Worm (Caenorhabditis elegans) whole organism, L4 larva: Measurements from ENCODE around the gene C04A2.15.

Source experiments
- F49E8.2 ChIP-seq: sonication (generic microtip); optimal IDR thresholded peaks from 2 replicates; lab custom pipeline; 2016; ENCODE audit warnings: missing compliant biosample characterization, mild to moderate bottlenecking, missing genetic modification characterization, borderline replicate concordance
- R02D3.7 ChIP-seq: fragments of 150-350 bp; sonication (generic microtip); optimal IDR thresholded peaks from 3 replicates; lab custom pipeline; 2014; ENCODE audit warnings: missing biosample characterization, missing genetic modification characterization
- Y48G9A.11 ChIP-seq: fragments of 200-800 bp; sonication (Bioruptor generic); IDR thresholded peaks from 2 replicates; pipeline ENCODE4 v1.3.6; 2022; ENCODE audit warnings: missing genetic modification reagents, missing genetic modification characterization, missing compliant biosample characterization
- Y5F2A.4 ChIP-seq: fragments of 200-800 bp; sonication (Bioruptor generic); optimal IDR thresholded peaks from 2 replicates; lab custom pipeline; 2018; ENCODE audit warnings: mild to moderate bottlenecking, missing genetic modification characterization, missing compliant biosample characterization
- aha-1 ChIP-seq: fragments of 150-350 bp; peaks from one replicate; lab custom pipeline; 2014; ENCODE audit warnings: missing biosample characterization, missing genetic modification characterization
- ama-1 ChIP-seq: fragments of 150-350 bp; optimal IDR thresholded peaks from 2 replicates; lab custom pipeline; 2014; ENCODE audit warnings: inconsistent platforms, mixed read lengths
- attf-4 ChIP-seq: sonication (generic microtip); optimal IDR thresholded peaks from 3 replicates; lab custom pipeline; 2017; ENCODE audit warnings: missing biosample characterization, missing genetic modification characterization
- ceh-20 ChIP-seq: fragments of 200-800 bp; sonication (Bioruptor generic); IDR thresholded peaks from 2 replicates; pipeline ENCODE4 v1.3.6; 2022; ENCODE audit warnings: missing genetic modification reagents, missing genetic modification characterization, missing compliant biosample characterization
- ceh-28 ChIP-seq: fragments of 150-350 bp; optimal IDR thresholded peaks from 2 replicates; lab custom pipeline; 2014; ENCODE audit warnings: missing biosample characterization, missing genetic modification reagents, missing genetic modification characterization
- cey-2 ChIP-seq: sonication (generic microtip); optimal IDR thresholded peaks from 3 replicates; lab custom pipeline; 2017; ENCODE audit warnings: missing genetic modification characterization, mild to moderate bottlenecking, missing compliant biosample characterization, antibody characterized with exemption, borderline replicate concordance; ENCODE audit not compliant: insufficient read depth
- daf-12 ChIP-seq: fragments of 150-350 bp; optimal IDR thresholded peaks from 2 replicates; lab custom pipeline; 2014; ENCODE audit warnings: missing biosample characterization, missing genetic modification reagents, missing genetic modification characterization
- daf-16 ChIP-seq, 3 experiments: sonication (generic microtip); optimal IDR thresholded peaks; 2 replicates each; lab custom pipeline; 2016 to 2017; ENCODE audit warnings: missing genetic modification characterization in 3 of 3, missing genetic modification reagents in 3 of 3, mild to moderate bottlenecking in 2 of 3, missing compliant biosample characterization in 2 of 3, missing biosample characterization in 1 of 3, moderate library complexity in 1 of 3
- daf-8 ChIP-seq: fragments of 200-800 bp; sonication (Bioruptor generic); IDR thresholded peaks from 2 replicates; pipeline ENCODE4 v1.3.6; 2022; ENCODE audit warnings: missing genetic modification characterization, missing compliant biosample characterization
- dmd-6 ChIP-seq: fragments of 200-800 bp; sonication (Bioruptor generic); IDR thresholded peaks from 2 replicates; pipeline ENCODE4 v1.3.6; 2022; ENCODE audit warnings: missing genetic modification reagents, missing genetic modification characterization, missing compliant biosample characterization
- duxl-1 ChIP-seq: sonication (generic microtip); optimal IDR thresholded peaks from 2 replicates; lab custom pipeline; 2016; ENCODE audit warnings: mild to moderate bottlenecking, missing genetic modification characterization, moderate library complexity, missing compliant biosample characterization; ENCODE audit not compliant: poor library complexity
- dve-1 ChIP-seq: sonication (generic microtip); optimal IDR thresholded peaks from 2 replicates; lab custom pipeline; 2017; ENCODE audit warnings: antibody characterized with exemption, mild to moderate bottlenecking, missing genetic modification characterization, missing compliant biosample characterization; ENCODE audit not compliant: insufficient read depth
- egl-27 ChIP-seq: sonication (generic microtip); optimal IDR thresholded peaks from 3 replicates; lab custom pipeline; 2017; ENCODE audit warnings: missing biosample characterization, missing genetic modification reagents, missing genetic modification characterization
- egl-43 ChIP-seq: fragments of 200-800 bp; sonication (Bioruptor generic); IDR thresholded peaks from 2 replicates; pipeline ENCODE4 v1.3.6; 2022; ENCODE audit warnings: missing genetic modification reagents, missing genetic modification characterization, missing compliant biosample characterization
- hmg-1.1 ChIP-seq: fragments of 200-800 bp; sonication (Bioruptor generic); IDR thresholded peaks from 2 replicates; pipeline ENCODE4 v1.3.6; 2022; ENCODE audit warnings: missing genetic modification reagents, missing genetic modification characterization, missing compliant biosample characterization
- jun-1 ChIP-seq: fragments of 150-350 bp; optimal IDR thresholded peaks from 2 replicates; lab custom pipeline; 2014; ENCODE audit warnings: missing biosample characterization, missing genetic modification reagents, missing genetic modification characterization
- lim-7 ChIP-seq: fragments of 200-800 bp; sonication (Bioruptor generic); IDR thresholded peaks from 2 replicates; pipeline ENCODE4 v1.3.6; 2022; ENCODE audit warnings: missing genetic modification characterization, missing compliant biosample characterization
- lin-1 ChIP-seq: fragments of 200-800 bp; sonication (Bioruptor generic); IDR thresholded peaks from 2 replicates; pipeline ENCODE4 v1.3.6; 2022; ENCODE audit warnings: missing genetic modification reagents, missing genetic modification characterization, missing compliant biosample characterization
- lin-15B ChIP-seq: fragments of 150-350 bp; sonication (generic microtip); optimal IDR thresholded peaks from 3 replicates; lab custom pipeline; 2014; ENCODE audit warnings: missing biosample characterization, missing genetic modification characterization
- lin-29 ChIP-seq: fragments of 200-800 bp; sonication (Bioruptor generic); IDR thresholded peaks from 2 replicates; pipeline ENCODE4 v1.3.6; 2022; ENCODE audit warnings: missing genetic modification reagents, missing genetic modification characterization, missing compliant biosample characterization
- lin-38 ChIP-seq: fragments of 200-800 bp; sonication (Bioruptor generic); IDR thresholded peaks from 2 replicates; pipeline ENCODE4 v1.3.6; 2022; ENCODE audit warnings: missing genetic modification reagents, missing genetic modification characterization, missing compliant biosample characterization
- lir-3 ChIP-seq: sonication (generic microtip); optimal IDR thresholded peaks from 2 replicates; lab custom pipeline; 2016; ENCODE audit warnings: mild to moderate bottlenecking, missing genetic modification characterization, missing compliant biosample characterization
- lsy-2 ChIP-seq, 2 experiments: fragments of 150-350 bp in 1 of 2; sonication (generic microtip) in 1 of 2; optimal IDR thresholded peaks; 2 replicates each; lab custom pipeline; 2014 to 2017; ENCODE audit warnings: missing biosample characterization in 2 of 2, missing genetic modification characterization in 2 of 2
- madf-5 ChIP-seq, 2 experiments: fragments of 200-800 bp; sonication (Bioruptor generic); IDR thresholded peaks; 2 replicates each; pipeline ENCODE4 v1.3.6; 2022; ENCODE audit warnings: missing compliant biosample characterization in 2 of 2, missing genetic modification characterization in 2 of 2
- madf-9 ChIP-seq: fragments of 200-800 bp; sonication (Bioruptor generic); conservative IDR thresholded peaks from 2 replicates; pipeline ENCODE4 v1.3.6; 2022; ENCODE audit warnings: missing genetic modification reagents, missing genetic modification characterization, missing compliant biosample characterization
- mdl-1 ChIP-seq, 2 experiments: fragments of 150-350 bp in 1 of 2; sonication (generic microtip) in 1 of 2; optimal IDR thresholded peaks; 2 replicates each; lab custom pipeline; 2014 to 2017; ENCODE audit warnings: missing biosample characterization in 2 of 2, missing genetic modification characterization in 2 of 2
- mdt-29 ChIP-seq: fragments of 200-800 bp; sonication (Bioruptor generic); IDR thresholded peaks from 2 replicates; pipeline ENCODE4 v1.3.6; 2022; ENCODE audit warnings: missing genetic modification reagents, missing genetic modification characterization, missing compliant biosample characterization
- mep-1 ChIP-seq: fragments of 150-350 bp; sonication (generic microtip); optimal IDR thresholded peaks from 3 replicates; lab custom pipeline; 2014; ENCODE audit warnings: missing biosample characterization, missing genetic modification characterization
- mes-2 ChIP-seq: sonication (generic microtip); optimal IDR thresholded peaks from 2 replicates; lab custom pipeline; 2016; ENCODE audit warnings: missing genotype, mild to moderate bottlenecking, missing genetic modification characterization, missing compliant biosample characterization; ENCODE audit not compliant: poor library complexity, severe bottlenecking
- mxl-3 ChIP-seq: fragments of 200-800 bp; sonication (Bioruptor generic); optimal IDR thresholded peaks from 2 replicates; lab custom pipeline; 2018; ENCODE audit warnings: mild to moderate bottlenecking, missing genetic modification characterization, missing compliant biosample characterization
- nhr-10 ChIP-seq: fragments of 150-350 bp; optimal IDR thresholded peaks from 2 replicates; lab custom pipeline; 2014; ENCODE audit warnings: missing biosample characterization, missing genetic modification characterization
- nhr-25 ChIP-seq: sonication (generic microtip); optimal IDR thresholded peaks from 2 replicates; lab custom pipeline; 2017; ENCODE audit warnings: missing genetic modification characterization, mild to moderate bottlenecking, missing compliant biosample characterization, antibody characterized with exemption, moderate library complexity, borderline replicate concordance; ENCODE audit not compliant: insufficient read depth
- nhr-28 ChIP-seq: fragments of 150-350 bp; optimal IDR thresholded peaks from 2 replicates; lab custom pipeline; 2014; ENCODE audit warnings: missing biosample characterization, missing genetic modification characterization
- nhr-42 ChIP-seq: fragments of 200-800 bp; sonication (Bioruptor generic); IDR thresholded peaks from 2 replicates; pipeline ENCODE4 v1.3.6; 2022; ENCODE audit warnings: missing genetic modification characterization, missing compliant biosample characterization
- nhr-48 ChIP-seq: sonication (generic microtip); optimal IDR thresholded peaks from 2 replicates; lab custom pipeline; 2016; ENCODE audit warnings: mild to moderate bottlenecking, missing genetic modification characterization, missing compliant biosample characterization
- nhr-6 ChIP-seq: fragments of 150-350 bp; optimal IDR thresholded peaks from 2 replicates; lab custom pipeline; 2014; ENCODE audit warnings: missing biosample characterization, missing genetic modification characterization
- nhr-77 ChIP-seq: fragments of 150-350 bp; optimal IDR thresholded peaks from 2 replicates; lab custom pipeline; 2014; ENCODE audit warnings: missing biosample characterization, missing genetic modification characterization
- pha-4 ChIP-seq, 2 experiments: fragments of 150-350 bp in 1 of 2; fragments of 200-800 bp in 1 of 2; sonication (Bioruptor generic) in 1 of 2; IDR thresholded peaks in 1 of 2; optimal IDR thresholded peaks in 1 of 2; 2 replicates each; pipeline versions ENCODE4 v1.3.6 to Lab custom; 2014 to 2022; ENCODE audit warnings: missing genetic modification characterization in 2 of 2, missing genetic modification reagents in 2 of 2, missing biosample characterization in 1 of 2, missing compliant biosample characterization in 1 of 2
- sdz-12 ChIP-seq: fragments of 200-800 bp; sonication (Bioruptor generic); optimal IDR thresholded peaks from 2 replicates; lab custom pipeline; 2018; ENCODE audit warnings: mild to moderate bottlenecking, missing genetic modification characterization, missing compliant biosample characterization
- set-16 ChIP-seq: fragments of 200-800 bp; sonication (Bioruptor generic); IDR thresholded peaks from 2 replicates; pipeline ENCODE4 v1.3.6; 2022; ENCODE audit warnings: missing genetic modification reagents, missing genetic modification characterization, missing compliant biosample characterization
- snpc-1.2 ChIP-seq: fragments of 200-800 bp; sonication (Bioruptor generic); IDR thresholded peaks from 2 replicates; pipeline ENCODE4 v1.3.6; 2022; ENCODE audit warnings: missing genetic modification reagents, missing genetic modification characterization, missing compliant biosample characterization
- snpc-4 ChIP-seq: fragments of 150-350 bp; optimal IDR thresholded peaks from 2 replicates; lab custom pipeline; 2014; ENCODE audit warnings: missing biosample characterization, missing genetic modification characterization
- spr-3 ChIP-seq: fragments of 200-800 bp; sonication (Bioruptor generic); optimal IDR thresholded peaks from 2 replicates; lab custom pipeline; 2018; ENCODE audit warnings: mild to moderate bottlenecking, missing genetic modification characterization, missing compliant biosample characterization
- tag-97 ChIP-seq: fragments of 200-800 bp; sonication (Bioruptor generic); IDR thresholded peaks from 2 replicates; pipeline ENCODE4 v1.3.6; 2022; ENCODE audit warnings: missing genetic modification characterization, missing compliant biosample characterization
- zag-1 ChIP-seq: fragments of 150-350 bp; optimal IDR thresholded peaks from 2 replicates; lab custom pipeline; 2014; ENCODE audit warnings: missing biosample characterization, missing genetic modification characterization
- zip-11 ChIP-seq: fragments of 200-800 bp; sonication (Bioruptor generic); IDR thresholded peaks from 2 replicates; pipeline ENCODE4 v1.3.6; 2022; ENCODE audit warnings: missing genetic modification characterization, missing compliant biosample characterization

The C04A2.15 gene

ce11 chrII:6847917-6848379 lies 4.1 kb upstream of the C04A2.15 start, which contains the start of gene tbc-6:
tbc-6 (plus strand) TSS chrII:6848124.
- TF ChIP-seq egl-43 (GFP tag; lab: Robert Waterston, UW) (no peak), aha-1 (tag; lab: Kevin White, UChicago) (peak; percentile 74), snpc-1.2 (GFP tag; lab: Robert Waterston, UW) (no peak), lin-1 (no peak), lir-3 (tag; lab: Kevin White, UChicago) (no peak), lin-15B (tag; lab: Kevin White, UChicago) (no peak), jun-1 (tag; lab: Kevin White, UChicago) (no peak), hmg-1.1 (GFP tag; lab: Robert Waterston, UW) (0 out of 2 replicates have a peak, but pooled peaks have one; percentile 24), cey-2 (peak; percentile 59), lin-38 (GFP tag; lab: Robert Waterston, UW) (no peak), mes-2 (tag; lab: Kevin White, UChicago) (peak; percentile 29), nhr-28 (tag; lab: Kevin White, UChicago) (peak; percentile 86), dmd-6 (peak; percentile 58; the same call in 1 of the 2 replicates), ceh-28 (no peak), nhr-42 (no peak), attf-4 (tag; lab: Kevin White, UChicago) (peak; percentile 44), mep-1 (tag; lab: Kevin White, UChicago) (peak; percentile 53), mdl-1 (tag; optimal IDR thresholded peaks at IDR 0.05; lab: Kevin White, UChicago) (peak; percentile 65 to 78), dve-1 (tag; lab: Kevin White, UChicago) (peak; percentile 54), daf-8 (GFP tag; lab: Robert Waterston, UW) (no peak), mdt-29 (GFP tag; lab: Robert Waterston, UW) (no peak), zag-1 (tag; lab: Kevin White, UChicago) (no peak), spr-3 (no peak), nhr-48 (tag; lab: Kevin White, UChicago) (peak; percentile 30), nhr-6 (tag; lab: Kevin White, UChicago) (peak; percentile 26), Y5F2A.4 (GFP tag; lab: Kevin White, UChicago) (no peak), daf-12 (tag; lab: Kevin White, UChicago) (no peak), pha-4 (GFP tag; IDR thresholded peaks at IDR 0.05; lab: Robert Waterston, UW) (no peak), pha-4 (tag; optimal IDR thresholded peaks at IDR 0.05; lab: Kevin White, UChicago) (no peak), nhr-77 (tag; lab: Kevin White, UChicago) (peak; percentile 4), lin-29 (GFP tag; lab: Robert Waterston, UW) (no peak), lim-7 (GFP tag; lab: Robert Waterston, UW) (no peak), nhr-25 (no peak), Y48G9A.11 (GFP tag; lab: Robert Waterston, UW) (no peak), F49E8.2 (tag; lab: Kevin White, UChicago) (no peak), zip-11 (no peak), madf-5 (GFP tag; IDR thresholded peaks at IDR 0.05; lab: Robert Waterston, UW) (no peak), egl-27 (tag; lab: Kevin White, UChicago) (no peak), set-16 (GFP tag; lab: Robert Waterston, UW) (no peak), ama-1 (lab: Kevin White, UChicago) (peak; percentile 36), R02D3.7 (tag; lab: Kevin White, UChicago) (no peak), daf-16 (GFP tag; optimal IDR thresholded peaks at IDR 0.05; lab: Kevin White, UChicago) (no peak), daf-16 (tag; optimal IDR thresholded peaks at IDR 0.05; lab: Kevin White, UChicago) (peak; percentile 23), nhr-10 (tag; lab: Kevin White, UChicago) (peak; percentile 89), tag-97 (GFP tag; lab: Robert Waterston, UW) (no peak), mxl-3 (GFP tag; lab: Kevin White, UChicago) (peak; percentile 71), duxl-1 (tag; lab: Kevin White, UChicago) (no peak), snpc-4 (tag; lab: Kevin White, UChicago) (no peak), madf-9 (no peak), sdz-12 (GFP tag; lab: Kevin White, UChicago) (no peak), lsy-2 (tag; optimal IDR thresholded peaks at IDR 0.05; lab: Kevin White, UChicago) (peak; percentile 55 to 56), ceh-20 (GFP tag; lab: Robert Waterston, UW) (0 out of 2 replicates have a peak, but pooled peaks have one; percentile 44)
